Worm (Caenorhabditis elegans): Measurements from ENCODE around the gene sly-1.

Gene sly-1

ce11 chrIII:10460427-10461163 lies 46.3 kb upstream of the sly-1 start, which contains the start of gene ecps-1:
TSS of gene ecps-1 (minus strand) at chrIII:10460551.
- TF ChIP-seq nhr-179 (tag; optimal IDR thresholded peaks at IDR 0.05) (no peak), bed-2 (GFP tag; IDR thresholded peaks at IDR 0.05) (peak; percentile 62; the same call in 1 of the 2 replicates), akir-1 (GFP tag; optimal IDR thresholded peaks at IDR 0.05) (no peak), Y95B8A.8 (GFP tag; IDR thresholded peaks at IDR 0.05) (peak; percentile 82), athp-1 (tag; optimal IDR thresholded peaks at IDR 0.05) (peak; percentile 91), snpc-3.4 (tag; optimal IDR thresholded peaks at IDR 0.05) (peak; percentile 91), ceh-79 (tag; optimal IDR thresholded peaks at IDR 0.05) (no peak), nhr-90 (tag; optimal IDR thresholded peaks at IDR 0.05) (no peak), madf-3 (GFP tag; IDR thresholded peaks at IDR 0.05) (peak; percentile 79; the same call in 1 of the 2 replicates), attf-5 (GFP tag; optimal IDR thresholded peaks at IDR 0.05) (peak; percentile 100), B0336.3 (GFP tag; IDR thresholded peaks at IDR 0.05) (no peak), rpc-1 (optimal IDR thresholded peaks at IDR 0.05) (no peak), rpc-1 (tag; optimal IDR thresholded peaks at IDR 0.05) (no peak), ceh-100 (GFP tag; IDR thresholded peaks at IDR 0.05) (peak; percentile 100), F49E8.2 (tag; optimal IDR thresholded peaks at IDR 0.05; ENCODE audit: insufficient read depth) (peak; percentile 84), lsy-27 (tag; optimal IDR thresholded peaks at IDR 0.05; ENCODE audit: borderline replicate concordance, insufficient read depth) (peak; percentile 25), B0261.1 (tag; optimal IDR thresholded peaks at IDR 0.05) (no peak), ceh-91 (GFP tag; IDR thresholded peaks at IDR 0.05) (peak; percentile 86), madf-8 (GFP tag; conservative IDR thresholded peaks at IDR 0.05) (peak; percentile 68), hlh-12 (tag; optimal IDR thresholded peaks at IDR 0.05) (no peak), let-607 (tag; optimal IDR thresholded peaks at IDR 0.05) (peak; percentile 14 to 19), attf-6 (GFP tag; IDR thresholded peaks at IDR 0.05) (peak; percentile 78; the same call in 1 of the 2 replicates), F39B2.1 (GFP tag; IDR thresholded peaks at IDR 0.05) (no peak), ztf-28 (GFP tag; IDR thresholded peaks at IDR 0.05) (peak; percentile 96), ekl-4 (GFP tag; IDR thresholded peaks at IDR 0.05) (peak; percentile 84; the same call in 1 of the 2 replicates), him-1 (tag; optimal IDR thresholded peaks at IDR 0.05) (no peak), atf-7 (tag; optimal IDR thresholded peaks at IDR 0.05) (no peak), ceh-27 (GFP tag; optimal IDR thresholded peaks at IDR 0.05) (peak; percentile 91), egl-18 (GFP tag; IDR thresholded peaks at IDR 0.05) (no peak), let-526 (GFP tag; IDR thresholded peaks at IDR 0.05) (peak; percentile 68; the same call in 1 of the 2 replicates), sea-2 (GFP tag; IDR thresholded peaks at IDR 0.05) (no peak), tbp1 (GFP tag; optimal IDR thresholded peaks at IDR 0.05) (peak; percentile 73), rcor-1 (GFP tag; IDR thresholded peaks at IDR 0.05) (peak; percentile 93), Y67H2A.10 (GFP tag; conservative IDR thresholded peaks at IDR 0.05) (peak; percentile 62; the same call in 1 of the 2 replicates), ztf-18 (tag; optimal IDR thresholded peaks at IDR 0.05) (peak; percentile 61), lin-35 (GFP tag; optimal IDR thresholded peaks at IDR 0.05) (peak in 1 of 3 experiments; percentile 66), lin-40 (tag; optimal IDR thresholded peaks at IDR 0.05) (peak; percentile 65), K12H6.12 (tag; optimal IDR thresholded peaks at IDR 0.05) (peak; percentile 63), F23B12.7 (tag; optimal IDR thresholded peaks at IDR 0.05; ENCODE audit: insufficient read depth) (peak; percentile 87), ccch-3 (GFP tag; optimal IDR thresholded peaks at IDR 0.05) (peak; percentile 91), Y79H2A.3 (GFP tag; conservative IDR thresholded peaks at IDR 0.05) (peak; percentile 79), nhr-27 (tag; optimal IDR thresholded peaks at IDR 0.05) (no peak), egrh-3 (GFP tag; IDR thresholded peaks at IDR 0.05) (peak; percentile 44; the same call in 1 of the 2 replicates), T26A5.8 (tag; optimal IDR thresholded peaks at IDR 0.05) (no peak), mcd-1 (GFP tag; IDR thresholded peaks at IDR 0.05) (peak; percentile 98), aptf-2 (GFP tag; conservative IDR thresholded peaks at IDR 0.05) (peak; percentile 74; the same call in 1 of the 2 replicates), tlf-1 (GFP tag; optimal IDR thresholded peaks at IDR 0.05) (peak; percentile 75)
